Fruit fly (Drosophila melanogaster): ENCODE results near the gene CG14646.

DNA sequence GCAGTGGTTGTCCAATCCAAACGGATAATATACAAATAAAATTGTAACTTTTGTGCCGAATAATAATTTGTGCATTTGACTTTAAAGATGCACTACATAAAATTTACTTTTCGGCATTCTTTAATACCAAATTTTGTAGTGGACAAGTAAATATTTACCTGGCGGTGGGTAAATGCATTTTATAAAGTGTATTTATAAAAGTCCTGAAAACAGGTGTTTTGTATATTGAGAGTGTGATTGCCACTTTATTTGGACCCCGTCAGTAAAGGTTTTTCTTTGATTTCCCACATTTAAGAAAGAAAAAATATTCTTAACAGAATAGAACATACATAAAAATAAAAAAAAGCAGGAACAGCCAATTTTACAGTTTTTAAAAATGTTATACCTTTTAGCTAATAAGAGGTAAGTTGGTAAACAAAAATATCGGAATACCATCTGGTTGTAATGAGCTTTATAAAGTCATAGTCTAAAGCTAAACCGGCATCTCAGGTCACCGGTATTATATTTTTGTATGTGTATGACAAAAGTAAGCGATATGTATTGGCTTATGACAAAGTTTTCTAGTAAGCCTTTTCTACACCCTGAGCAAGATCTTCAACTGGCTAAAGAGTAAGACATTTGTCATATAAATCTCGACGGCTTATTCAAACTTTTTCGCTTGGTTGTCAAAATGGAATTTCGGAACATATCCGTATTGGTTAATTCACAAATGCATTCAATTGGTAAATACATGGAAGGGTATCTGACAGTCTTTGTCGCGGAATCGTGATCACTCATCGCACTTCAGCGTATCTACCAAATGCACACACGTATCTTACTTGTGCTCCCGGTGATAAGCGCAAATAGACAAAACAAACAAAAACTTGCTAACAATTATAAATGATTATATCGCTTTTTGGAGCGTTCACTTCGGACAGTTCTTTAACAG lies 4.8 kb downstream of the CG14646 start:
- TF ChIP-seq Dll (optimal IDR thresholded peaks at IDR 0.05) (no peak), EcR (GFP tag; optimal IDR thresholded peaks at IDR 0.05) (no peak), psq (optimal IDR thresholded peaks at IDR 0.05) (no peak), CG8478 (optimal IDR thresholded peaks at IDR 0.05) (no peak), usp (GFP tag; optimal IDR thresholded peaks at IDR 0.05) (no peak)
